Worm (Caenorhabditis elegans) whole organism, L4 larva: ENCODE results near the gene flp-27.

Experiments
- F26F4.8 ChIP-seq: fragments of 200-800 bp; sonication (Bioruptor generic); conservative IDR thresholded peaks from 2 replicates; pipeline ENCODE4 v1.3.6; 2022; ENCODE audit warnings: missing genetic modification characterization, missing compliant biosample characterization
- Y105C5A.15 ChIP-seq: fragments of 200-800 bp; sonication (Bioruptor generic); IDR thresholded peaks from 2 replicates; pipeline ENCODE4 v1.3.6; 2022; ENCODE audit warnings: missing genetic modification characterization, missing compliant biosample characterization
- Y48G9A.11 ChIP-seq: fragments of 200-800 bp; sonication (Bioruptor generic); IDR thresholded peaks from 2 replicates; pipeline ENCODE4 v1.3.6; 2022; ENCODE audit warnings: missing genetic modification reagents, missing genetic modification characterization, missing compliant biosample characterization
- Y75B8A.6 ChIP-seq: fragments of 200-800 bp; sonication (Bioruptor generic); IDR thresholded peaks from 2 replicates; pipeline ENCODE4 v1.3.6; 2022; ENCODE audit warnings: missing genetic modification reagents, missing genetic modification characterization, missing compliant biosample characterization
- aha-1 ChIP-seq: fragments of 150-350 bp; peaks from one replicate; lab custom pipeline; 2014; ENCODE audit warnings: missing biosample characterization, missing genetic modification characterization
- ama-1 ChIP-seq: fragments of 150-350 bp; optimal IDR thresholded peaks from 2 replicates; lab custom pipeline; 2014; ENCODE audit warnings: inconsistent platforms, mixed read lengths
- arid-1 ChIP-seq: fragments of 200-800 bp; sonication (Bioruptor generic); conservative IDR thresholded peaks from 2 replicates; pipeline ENCODE4 v1.3.6; 2022; ENCODE audit warnings: missing genetic modification reagents, missing genetic modification characterization, missing compliant biosample characterization
- attf-4 ChIP-seq: sonication (generic microtip); optimal IDR thresholded peaks from 3 replicates; lab custom pipeline; 2017; ENCODE audit warnings: missing biosample characterization, missing genetic modification characterization
- ceh-32 ChIP-seq: sonication (generic microtip); optimal IDR thresholded peaks from 2 replicates; lab custom pipeline; 2016; ENCODE audit warnings: mild to moderate bottlenecking, missing genetic modification characterization, missing compliant biosample characterization; ENCODE audit not compliant: poor library complexity
- ceh-44 ChIP-seq: fragments of 200-800 bp; sonication (Bioruptor generic); IDR thresholded peaks from 2 replicates; pipeline ENCODE4 v1.3.6; 2022; ENCODE audit warnings: missing genetic modification reagents, missing genetic modification characterization, missing compliant biosample characterization
- daf-12 ChIP-seq: fragments of 150-350 bp; optimal IDR thresholded peaks from 2 replicates; lab custom pipeline; 2014; ENCODE audit warnings: missing biosample characterization, missing genetic modification reagents, missing genetic modification characterization
- dpl-1 ChIP-seq: fragments of 150-350 bp; optimal IDR thresholded peaks from 2 replicates; lab custom pipeline; 2014; ENCODE audit warnings: missing biosample characterization, missing genetic modification reagents, missing genetic modification characterization
- fkh-10 ChIP-seq: fragments of 150-350 bp; optimal IDR thresholded peaks from 2 replicates; lab custom pipeline; 2014; ENCODE audit warnings: missing biosample characterization, missing genetic modification reagents, missing genetic modification characterization
- hif-1 ChIP-seq, 2 experiments: sonication (generic microtip); optimal IDR thresholded peaks; 2 replicates each; lab custom pipeline; 2016 to 2017; ENCODE audit warnings: missing compliant biosample characterization in 2 of 2, missing genetic modification characterization in 2 of 2, missing genetic modification reagents in 2 of 2, missing genotype in 2 of 2, mild to moderate bottlenecking in 1 of 2
- hlh-11 ChIP-seq: fragments of 200-800 bp; sonication (Bioruptor generic); optimal IDR thresholded peaks from 2 replicates; lab custom pipeline; 2018; ENCODE audit warnings: mild to moderate bottlenecking, missing genetic modification characterization, missing compliant biosample characterization
- hmg-1.1 ChIP-seq: fragments of 200-800 bp; sonication (Bioruptor generic); IDR thresholded peaks from 2 replicates; pipeline ENCODE4 v1.3.6; 2022; ENCODE audit warnings: missing genetic modification reagents, missing genetic modification characterization, missing compliant biosample characterization
- lim-7 ChIP-seq: fragments of 200-800 bp; sonication (Bioruptor generic); IDR thresholded peaks from 2 replicates; pipeline ENCODE4 v1.3.6; 2022; ENCODE audit warnings: missing genetic modification characterization, missing compliant biosample characterization
- lin-15B ChIP-seq: fragments of 150-350 bp; sonication (generic microtip); optimal IDR thresholded peaks from 3 replicates; lab custom pipeline; 2014; ENCODE audit warnings: missing biosample characterization, missing genetic modification characterization
- lin-38 ChIP-seq: fragments of 200-800 bp; sonication (Bioruptor generic); IDR thresholded peaks from 2 replicates; pipeline ENCODE4 v1.3.6; 2022; ENCODE audit warnings: missing genetic modification reagents, missing genetic modification characterization, missing compliant biosample characterization
- lin-39 ChIP-seq: fragments of 150-350 bp; optimal IDR thresholded peaks from 2 replicates; lab custom pipeline; 2014; ENCODE audit warnings: missing biosample characterization, missing genetic modification reagents, missing genetic modification characterization
- lsy-2 ChIP-seq, 2 experiments: fragments of 150-350 bp in 1 of 2; sonication (generic microtip) in 1 of 2; optimal IDR thresholded peaks; 2 replicates each; lab custom pipeline; 2014 to 2017; ENCODE audit warnings: missing biosample characterization in 2 of 2, missing genetic modification characterization in 2 of 2
- mdl-1 ChIP-seq, 2 experiments: fragments of 150-350 bp in 1 of 2; sonication (generic microtip) in 1 of 2; optimal IDR thresholded peaks; 2 replicates each; lab custom pipeline; 2014 to 2017; ENCODE audit warnings: missing biosample characterization in 2 of 2, missing genetic modification characterization in 2 of 2
- nhr-11 ChIP-seq: fragments of 150-350 bp; optimal IDR thresholded peaks from 2 replicates; lab custom pipeline; 2014; ENCODE audit warnings: missing biosample characterization, missing genetic modification characterization
- nhr-111 ChIP-seq: fragments of 200-800 bp; sonication (Bioruptor generic); optimal IDR thresholded peaks from 2 replicates; lab custom pipeline; 2018; ENCODE audit warnings: mild to moderate bottlenecking, missing genetic modification characterization, missing compliant biosample characterization
- nhr-25 ChIP-seq: sonication (generic microtip); optimal IDR thresholded peaks from 2 replicates; lab custom pipeline; 2017; ENCODE audit warnings: missing genetic modification characterization, mild to moderate bottlenecking, missing compliant biosample characterization, antibody characterized with exemption, moderate library complexity, borderline replicate concordance; ENCODE audit not compliant: insufficient read depth
- nhr-42 ChIP-seq: fragments of 200-800 bp; sonication (Bioruptor generic); IDR thresholded peaks from 2 replicates; pipeline ENCODE4 v1.3.6; 2022; ENCODE audit warnings: missing genetic modification characterization, missing compliant biosample characterization
- nhr-6 ChIP-seq: fragments of 150-350 bp; optimal IDR thresholded peaks from 2 replicates; lab custom pipeline; 2014; ENCODE audit warnings: missing biosample characterization, missing genetic modification characterization
- pha-4 ChIP-seq, 2 experiments: fragments of 150-350 bp in 1 of 2; fragments of 200-800 bp in 1 of 2; sonication (Bioruptor generic) in 1 of 2; IDR thresholded peaks in 1 of 2; optimal IDR thresholded peaks in 1 of 2; 2 replicates each; pipeline versions ENCODE4 v1.3.6 to Lab custom; 2014 to 2022; ENCODE audit warnings: missing genetic modification characterization in 2 of 2, missing genetic modification reagents in 2 of 2, missing biosample characterization in 1 of 2, missing compliant biosample characterization in 1 of 2
- rbr-2 ChIP-seq: sonication (generic microtip); optimal IDR thresholded peaks from 2 replicates; lab custom pipeline; 2016; ENCODE audit warnings: missing genotype, missing genetic modification characterization, missing compliant biosample characterization
- saeg-2 ChIP-seq: fragments of 200-800 bp; sonication (Bioruptor generic); IDR thresholded peaks from 2 replicates; pipeline ENCODE4 v1.3.6; 2022; ENCODE audit warnings: missing genetic modification reagents, missing genetic modification characterization, missing compliant biosample characterization
- set-16 ChIP-seq: fragments of 200-800 bp; sonication (Bioruptor generic); IDR thresholded peaks from 2 replicates; pipeline ENCODE4 v1.3.6; 2022; ENCODE audit warnings: missing genetic modification reagents, missing genetic modification characterization, missing compliant biosample characterization
- snpc-1.2 ChIP-seq: fragments of 200-800 bp; sonication (Bioruptor generic); IDR thresholded peaks from 2 replicates; pipeline ENCODE4 v1.3.6; 2022; ENCODE audit warnings: missing genetic modification reagents, missing genetic modification characterization, missing compliant biosample characterization
- unc-62 ChIP-seq, 3 experiments: fragments of 150-350 bp in 1 of 3; sonication (generic microtip); optimal IDR thresholded peaks in 2 of 3; peaks in 1 of 3; 1 replicate in 1 of 3; 2 replicates in 2 of 3; lab custom pipeline; 2014 to 2017; ENCODE audit warnings: missing biosample characterization in 3 of 3, missing genetic modification characterization in 3 of 3, missing genetic modification reagents in 3 of 3, missing genotype in 1 of 3
- vab-7 ChIP-seq: fragments of 200-800 bp; sonication (Bioruptor generic); IDR thresholded peaks from 2 replicates; pipeline ENCODE4 v1.3.6; 2022; ENCODE audit warnings: missing genetic modification reagents, missing genetic modification characterization, missing compliant biosample characterization
- zag-1 ChIP-seq: fragments of 150-350 bp; optimal IDR thresholded peaks from 2 replicates; lab custom pipeline; 2014; ENCODE audit warnings: missing biosample characterization, missing genetic modification characterization
- zip-11 ChIP-seq: fragments of 200-800 bp; sonication (Bioruptor generic); IDR thresholded peaks from 2 replicates; pipeline ENCODE4 v1.3.6; 2022; ENCODE audit warnings: missing genetic modification characterization, missing compliant biosample characterization

Gene flp-27

DNA sequence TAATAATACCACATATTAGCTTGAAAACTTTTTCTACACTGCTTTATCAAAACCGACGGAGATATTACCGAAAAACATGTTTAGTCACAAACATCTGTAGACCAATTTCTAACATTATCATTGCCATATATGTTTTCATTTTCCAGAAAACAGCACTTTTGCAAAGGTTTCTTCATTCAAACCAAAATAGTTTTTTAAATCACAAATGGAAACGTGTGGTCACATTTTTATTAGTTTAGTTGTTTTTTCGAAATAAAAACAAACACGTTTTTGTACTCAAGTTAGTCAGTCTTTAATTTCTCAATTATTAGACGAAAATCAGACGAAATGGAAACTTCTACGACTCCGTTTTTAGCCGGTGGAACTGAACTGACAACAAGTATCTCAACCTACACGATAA, 42.7 kb upstream of the flp-27 start, which contains the start of gene F59E12.3 (continued):
- no peak for TF ChIP-seq attf-4 (tag; lab: Kevin White, UChicago)
- TF ChIP-seq, all 104 proteins: peak for 0

DNA sequence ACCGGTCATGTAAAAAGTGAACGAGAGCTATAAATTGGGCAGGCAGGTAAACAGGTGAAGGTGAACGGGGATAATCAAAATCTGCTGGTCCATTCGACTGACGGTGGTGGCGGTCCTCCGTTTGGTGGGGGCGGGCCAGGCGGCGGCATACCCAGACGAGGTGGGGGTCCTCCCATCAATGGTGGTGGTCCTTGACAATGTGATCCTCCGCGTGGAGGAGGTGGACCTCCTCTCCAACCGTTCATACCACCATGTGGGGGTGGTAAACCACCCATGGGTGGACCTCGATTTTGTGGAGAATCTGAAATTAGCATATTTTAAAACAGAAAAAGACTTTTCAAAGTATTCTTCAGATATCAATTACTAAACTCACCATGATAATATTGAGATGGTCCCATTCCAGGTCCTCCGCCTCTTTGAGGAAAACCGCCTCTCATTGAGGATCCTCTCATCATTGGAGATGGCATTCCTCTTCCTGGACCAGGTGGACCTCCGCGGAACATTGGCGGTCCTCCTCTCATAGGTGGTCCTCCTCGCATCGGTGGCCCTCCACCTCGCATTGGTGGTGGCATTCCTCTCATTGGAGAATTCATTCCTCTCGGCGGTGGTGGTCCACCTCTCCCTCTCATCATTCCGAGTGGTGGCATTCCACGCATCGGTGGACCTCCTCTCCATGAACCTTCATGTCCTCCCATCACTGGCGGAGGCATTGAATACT, 40.3 kb upstream of the flp-27 start:
- TF ChIP-seq set-16 (GFP tag; lab: Robert Waterston, UW) (peak; percentile 69; the same call in 1 of the 2 replicates), nhr-42 (GFP tag; lab: Robert Waterston, UW) (no peak)
- TF ChIP-seq, all 104 proteins: peak for 1

DNA sequence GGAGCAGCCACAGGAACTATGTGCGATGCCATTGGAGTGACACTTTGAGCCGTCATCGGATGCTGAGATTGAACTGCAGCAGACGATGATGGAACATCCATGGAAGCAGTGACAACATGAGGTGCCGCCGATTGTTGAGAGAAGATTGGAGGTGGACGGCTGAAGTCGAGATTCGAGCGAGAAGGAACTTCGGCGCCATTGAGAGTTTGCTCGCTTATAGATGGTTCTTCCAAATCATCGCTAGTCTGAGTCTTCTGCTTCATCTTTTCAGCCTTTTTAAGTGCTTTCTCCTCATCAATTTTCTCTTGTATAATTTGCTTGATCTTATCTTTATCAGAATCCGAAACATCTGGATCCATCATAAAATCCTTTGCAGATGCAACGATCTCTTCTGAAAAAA, 38.7 kb upstream of the flp-27 start:
- TF ChIP-seq hmg-1.1, result no peak
- TF ChIP-seq set-16 (GFP tag; lab: Robert Waterston, UW), result 0 out of 2 replicates have a peak, but pooled peaks have one; percentile 16
- peak; percentile 95 for TF ChIP-seq aha-1 (tag; lab: Kevin White, UChicago)
- TF ChIP-seq pha-4 (GFP tag; IDR thresholded peaks at IDR 0.05; lab: Robert Waterston, UW), result no peak
- TF ChIP-seq pha-4 (tag; optimal IDR thresholded peaks at IDR 0.05; lab: Kevin White, UChicago), result no peak

DNA sequence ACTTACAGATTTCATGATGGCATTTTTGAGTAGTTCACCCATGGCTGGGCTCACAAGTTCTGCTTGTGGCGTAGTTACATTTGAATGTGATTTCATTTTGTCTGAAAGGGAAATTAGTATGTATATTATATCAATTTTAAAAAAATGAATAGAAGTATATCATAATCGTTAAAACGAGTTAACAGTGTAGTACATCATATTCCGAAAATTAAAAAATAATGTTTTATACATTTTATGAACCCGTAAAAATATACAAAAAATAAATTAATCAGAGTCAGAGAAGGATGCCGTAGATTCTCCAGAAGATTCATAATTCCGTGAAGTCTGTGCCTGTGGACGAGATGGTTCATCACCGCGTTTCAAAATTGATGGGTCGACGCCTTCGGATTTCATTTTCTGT, 33.9 kb upstream of the flp-27 start, which contains the start of gene F59E12.9:
F59E12.9 (minus strand) TSS at position 101 of the 400 bp plus-strand sequence.
- TF ChIP-seq ceh-44, result no peak
- no peak for TF ChIP-seq vab-7 (GFP tag; lab: Robert Waterston, UW)

DNA sequence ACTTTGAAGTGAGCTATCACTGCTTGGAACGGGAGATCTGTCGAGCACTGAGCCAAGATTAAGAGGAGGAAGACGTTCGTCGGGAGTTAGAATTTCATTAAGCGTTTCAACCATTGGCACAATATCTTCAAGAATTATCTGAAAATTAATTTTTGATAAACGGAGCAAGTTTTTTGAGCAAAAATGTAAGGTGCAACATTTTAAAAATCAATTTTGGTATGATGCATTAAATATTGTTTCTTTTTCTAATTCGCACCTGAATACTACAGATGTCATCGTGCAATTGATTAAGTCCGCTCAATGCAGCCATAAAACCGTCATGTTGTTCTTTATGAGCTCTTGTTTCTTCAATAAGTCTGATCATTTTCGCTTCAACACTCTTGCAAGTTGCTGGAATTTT, 32.5 kb upstream of the flp-27 start, which contains the start of gene ddl-1:
ddl-1 (minus strand) TSS at position 101 of the 400 bp plus-strand sequence.
- TF ChIP-seq nhr-25 (no peak), ama-1 (lab: Kevin White, UChicago) (no peak), arid-1 (GFP tag; lab: Robert Waterston, UW) (no peak), lim-7 (GFP tag; lab: Robert Waterston, UW) (no peak), F26F4.8 (GFP tag; lab: Robert Waterston, UW) (no peak), zag-1 (tag; lab: Kevin White, UChicago) (no peak), zip-11 (GFP tag; lab: Robert Waterston, UW) (no peak), vab-7 (GFP tag; lab: Robert Waterston, UW) (no peak), attf-4 (tag; lab: Kevin White, UChicago) (no peak), hlh-11 (tag; lab: Kevin White, UChicago) (no peak), ceh-32 (no peak), daf-12 (tag; lab: Kevin White, UChicago) (no peak), Y48G9A.11 (no peak), saeg-2 (GFP tag; lab: Robert Waterston, UW) (no peak), nhr-11 (tag; lab: Kevin White, UChicago) (no peak), lin-39 (tag; lab: Kevin White, UChicago) (no peak), snpc-1.2 (no peak), Y75B8A.6 (no peak)

DNA sequence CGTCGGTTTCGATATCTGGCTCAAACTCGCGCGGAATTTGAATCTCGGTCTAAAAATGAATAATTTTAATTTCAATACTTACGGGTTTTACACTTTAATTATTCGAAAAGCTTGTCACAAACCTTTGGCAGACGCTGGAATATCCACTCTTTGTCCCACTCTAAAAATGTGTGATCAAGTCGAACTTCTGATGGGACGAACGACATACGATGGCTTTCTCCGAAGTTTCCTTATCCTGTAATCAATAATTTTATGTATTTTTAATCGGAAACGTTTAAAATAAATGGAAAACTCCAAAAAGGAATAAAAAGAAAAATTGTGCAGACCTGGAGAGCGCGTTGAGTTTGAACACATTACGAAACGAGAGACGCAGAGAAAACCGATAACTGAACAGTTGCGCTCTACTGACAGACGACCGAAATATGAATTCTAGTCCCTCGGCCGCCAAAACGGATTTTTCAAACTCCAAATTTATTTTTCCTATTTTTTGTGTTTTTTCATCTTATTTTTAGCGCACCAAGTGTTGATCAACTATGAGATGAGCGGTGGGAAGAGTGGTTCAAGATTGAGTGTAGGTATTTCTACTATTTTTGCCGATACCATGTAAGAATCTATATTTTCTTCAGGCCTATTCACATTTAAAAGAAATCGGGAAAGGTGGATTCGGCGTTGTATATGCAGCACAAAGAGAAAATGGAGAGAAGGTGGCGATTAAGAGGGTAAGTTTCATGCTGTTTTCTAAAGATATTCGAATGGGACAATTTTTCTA, 31.4 kb upstream of the flp-27 start, which contains the start of the genes sam-4, F59E12.17 and zyg-1:
sam-4 (minus strand) TSS at position 51 of the 769 bp plus-strand sequence.
F59E12.17 (minus strand) TSS at position 235 of the 769 bp plus-strand sequence.
zyg-1 (plus strand) TSS at position 513 of the 769 bp plus-strand sequence.
- TF ChIP-seq rbr-2 (tag; lab: Kevin White, UChicago) (peak; percentile 24), hmg-1.1 (peak; percentile 53), nhr-111 (GFP tag; lab: Kevin White, UChicago) (no peak), hif-1 (tag; optimal IDR thresholded peaks at IDR 0.05; lab: Kevin White, UChicago) (peak in 1 of 2 experiments; percentile 70), pha-4 (GFP tag; IDR thresholded peaks at IDR 0.05; lab: Robert Waterston, UW) (no peak), pha-4 (tag; optimal IDR thresholded peaks at IDR 0.05; lab: Kevin White, UChicago) (peak; percentile 70), mdl-1 (tag; optimal IDR thresholded peaks at IDR 0.05; lab: Kevin White, UChicago) (peak in 1 of 2 experiments; percentile 9), Y48G9A.11 (peak; percentile 50; the same call in 1 of the 2 replicates), nhr-6 (tag; lab: Kevin White, UChicago) (peak; percentile 77), aha-1 (tag; lab: Kevin White, UChicago) (peak; percentile 50), ceh-44 (peak; percentile 75; the same call in 1 of the 2 replicates), hlh-11 (tag; lab: Kevin White, UChicago) (peak; percentile 8), lsy-2 (tag; optimal IDR thresholded peaks at IDR 0.05; lab: Kevin White, UChicago) (peak in 1 of 2 experiments; percentile 81), Y105C5A.15 (GFP tag; lab: Robert Waterston, UW) (no peak), lin-15B (tag; lab: Kevin White, UChicago) (peak; percentile 31), lin-38 (GFP tag; lab: Robert Waterston, UW) (peak; percentile 92), fkh-10 (peak; percentile 13), unc-62 (GFP tag; optimal IDR thresholded peaks at IDR 0.05 in 1 of 2; lab: Kevin White, UChicago) (peak in 1 of 2 experiments; percentile 52), unc-62 (tag; optimal IDR thresholded peaks at IDR 0.05; lab: Kevin White, UChicago) (no peak), dpl-1 (GFP tag; lab: Kevin White, UChicago) (peak; percentile 74)
